Fruit fly (Drosophila melanogaster) whole organism, adult: Measurements from ENCODE around the gene E5.

Experiments used
- CG11617 ChIP-seq: fragments of 200-800 bp; sonication (Bioruptor generic); optimal IDR thresholded peaks from 2 replicates; lab custom pipeline; 2017; ENCODE audit warnings: mild to moderate bottlenecking, missing biosample characterization, missing genetic modification reagents, missing genetic modification characterization
- CG12768 ChIP-seq: fragments of 200-800 bp; sonication (Bioruptor generic); optimal IDR thresholded peaks from 2 replicates; lab custom pipeline; 2017; ENCODE audit warnings: missing biosample characterization, missing genetic modification characterization, mild to moderate bottlenecking, moderate library complexity, missing genetic modification reagents
- CG14711 ChIP-seq: fragments of 200-800 bp; sonication (Bioruptor generic); optimal IDR thresholded peaks from 2 replicates; lab custom pipeline; 2018; ENCODE audit warnings: missing biosample characterization, mild to moderate bottlenecking, missing genetic modification characterization, moderate library complexity
- CG1620 ChIP-seq: fragments of 200-800 bp; sonication (Bioruptor generic); optimal IDR thresholded peaks from 2 replicates; lab custom pipeline; 2016; ENCODE audit warnings: missing biosample characterization, missing genetic modification characterization
- CG33017 ChIP-seq: fragments of 200-800 bp; sonication (Bioruptor generic); optimal IDR thresholded peaks from 2 replicates; lab custom pipeline; 2018; ENCODE audit warnings: missing biosample characterization, mild to moderate bottlenecking, missing genetic modification characterization, moderate library complexity
- CG5204 ChIP-seq: fragments of 200-800 bp; sonication (Bioruptor generic); optimal IDR thresholded peaks from 2 replicates; lab custom pipeline; 2016; ENCODE audit warnings: missing biosample characterization, missing genetic modification characterization
- CG7045 ChIP-seq: fragments of 200-800 bp; sonication (Bioruptor generic); optimal IDR thresholded peaks from 2 replicates; lab custom pipeline; 2017; ENCODE audit warnings: missing biosample characterization, mild to moderate bottlenecking, missing genetic modification characterization
- CG7101 ChIP-seq: fragments of 200-800 bp; sonication (Bioruptor generic); optimal IDR thresholded peaks from 2 replicates; lab custom pipeline; 2018; ENCODE audit warnings: missing biosample characterization, mild to moderate bottlenecking, missing genetic modification characterization, moderate library complexity
- Clk ChIP-seq: fragments of 200-800 bp; sonication (Bioruptor generic); optimal IDR thresholded peaks from 2 replicates; lab custom pipeline; 2017; ENCODE audit warnings: missing biosample characterization, missing genetic modification characterization
- Crg-1 ChIP-seq: fragments of 200-800 bp; sonication (Bioruptor generic); optimal IDR thresholded peaks from 2 replicates; lab custom pipeline; 2016; ENCODE audit warnings: missing biosample characterization, missing genetic modification characterization
- Hr96 ChIP-seq: fragments of 200-800 bp; sonication (Bioruptor generic); optimal IDR thresholded peaks from 2 replicates; lab custom pipeline; 2016; ENCODE audit warnings: missing biosample characterization, missing genetic modification characterization
- bab1 ChIP-seq: fragments of 200-800 bp; sonication (Bioruptor generic); optimal IDR thresholded peaks from 3 replicates; lab custom pipeline; 2019; ENCODE audit warnings: missing biosample characterization, mild to moderate bottlenecking, missing genetic modification characterization, moderate library complexity
- cic ChIP-seq: fragments of 200-800 bp; sonication (Bioruptor generic); optimal IDR thresholded peaks from 2 replicates; lab custom pipeline; 2017; ENCODE audit warnings: missing biosample characterization, mild to moderate bottlenecking, missing genetic modification characterization, moderate library complexity
- cnc ChIP-seq, 2 experiments: fragments of >200 bp; optimal IDR thresholded peaks; 2 replicates each; lab custom pipeline; 2017
- kay ChIP-seq: fragments of 200-800 bp; sonication (Bioruptor generic); peaks from one replicate; lab custom pipeline; 2016; ENCODE audit warnings: missing biosample characterization, missing genetic modification characterization, borderline replicate concordance
- ovo ChIP-seq: fragments of 200-800 bp; sonication (Bioruptor generic); optimal IDR thresholded peaks from 2 replicates; lab custom pipeline; 2016; ENCODE audit warnings: missing biosample characterization, missing genetic modification characterization
- pad ChIP-seq: fragments of 200-800 bp; sonication (Bioruptor generic); optimal IDR thresholded peaks from 3 replicates; lab custom pipeline; 2017; ENCODE audit warnings: missing biosample characterization, missing genetic modification characterization, mild to moderate bottlenecking, moderate library complexity, missing genetic modification reagents
- tj ChIP-seq: fragments of 200-800 bp; sonication (Bioruptor generic); optimal IDR thresholded peaks from 3 replicates; lab custom pipeline; 2017; ENCODE audit warnings: missing biosample characterization, mild to moderate bottlenecking, missing genetic modification characterization, moderate library complexity
- toe ChIP-seq: fragments of 200-800 bp; sonication (Bioruptor generic); optimal IDR thresholded peaks from 2 replicates; lab custom pipeline; 2016; ENCODE audit warnings: missing biosample characterization, missing genetic modification characterization

E5 gene

DNA sequence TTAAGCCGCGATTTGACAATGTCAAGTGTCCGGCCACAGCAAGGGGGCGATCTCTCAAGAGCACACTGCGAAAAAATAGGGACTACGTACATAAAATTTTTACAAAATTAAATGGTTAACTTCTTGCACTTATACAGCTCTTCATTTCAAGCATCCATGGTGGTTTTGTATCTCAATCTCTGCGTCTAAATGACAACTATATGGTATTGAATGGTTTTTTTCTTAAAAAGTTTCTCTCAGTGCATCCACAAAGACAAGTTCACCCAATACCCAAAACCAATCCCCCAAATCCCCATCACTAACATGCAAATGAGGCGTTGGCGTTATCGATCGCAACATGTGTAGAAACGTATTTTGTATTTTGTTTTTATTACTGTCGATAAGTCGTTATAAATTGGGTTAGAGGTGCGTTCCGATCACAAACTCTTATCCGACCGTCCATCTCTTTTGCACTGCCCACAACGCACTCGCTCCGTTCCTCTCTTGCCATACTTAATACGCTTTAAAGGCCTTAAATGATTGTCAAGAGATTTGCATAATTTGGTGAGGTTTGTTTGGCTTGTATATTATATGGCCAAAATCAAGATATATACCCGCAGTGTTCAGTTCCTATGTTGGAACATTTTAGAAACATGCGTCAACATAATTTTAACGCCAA, 40.2 kb upstream of the E5 start:
- TF ChIP-seq CG7045 (GFP tag; lab: Kevin White, UChicago) (no peak), CG7101 (no peak), cic (no peak), Hr96 (GFP tag; lab: Kevin White, UChicago) (no peak), Crg-1 (GFP tag; lab: Kevin White, UChicago) (no peak)

dm6 chr3R:13913586-13913985, 38.9 kb upstream of the E5 start:
- TF ChIP-seq toe (GFP tag; lab: Kevin White, UChicago) (no peak), CG33017 (tag; lab: Kevin White, UChicago) (no peak), cic (no peak), Clk (GFP tag; lab: Kevin White, UChicago) (no peak), CG11617 (GFP tag; lab: Kevin White, UChicago) (no peak), pad (GFP tag; lab: Kevin White, UChicago) (no peak)

DNA sequence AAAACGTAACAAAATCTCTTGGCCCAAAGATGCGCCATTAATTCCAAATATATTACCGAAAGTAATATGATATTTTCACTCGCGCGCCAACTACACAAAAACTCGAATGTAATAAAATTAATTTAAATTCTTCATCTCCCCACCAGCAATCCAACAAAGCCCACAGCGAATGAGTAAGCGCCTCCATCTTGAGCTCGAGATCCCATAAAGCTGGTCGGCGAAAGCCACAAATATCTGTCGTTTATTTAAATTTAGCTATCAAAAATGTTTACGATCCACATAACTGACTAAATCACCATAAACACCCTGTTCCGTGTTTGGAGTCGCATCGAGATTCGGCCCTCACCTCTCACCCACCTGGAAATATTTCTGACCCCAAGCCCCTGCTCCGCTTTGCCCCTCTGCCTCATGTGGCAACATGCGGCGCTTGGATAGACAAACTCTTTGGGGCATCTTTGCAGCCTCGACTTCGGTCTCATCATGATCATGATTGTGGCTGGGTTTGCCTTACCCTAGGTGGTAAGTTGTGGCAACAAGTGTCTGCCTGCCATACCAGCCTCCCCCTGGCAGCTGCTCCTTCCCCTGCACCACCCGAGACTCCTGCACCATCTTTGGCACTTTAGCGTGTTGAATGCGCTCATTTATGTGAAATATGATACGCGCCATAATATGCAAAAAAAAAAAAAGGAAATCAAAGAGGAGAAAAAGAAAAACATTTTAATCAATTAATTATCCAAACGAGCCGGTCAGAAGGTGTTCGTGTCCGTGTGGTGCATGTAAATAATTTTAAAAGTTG, 37.5 kb upstream of the E5 start:
- TF ChIP-seq CG33017 (tag; lab: Kevin White, UChicago) (no peak), cnc (optimal IDR thresholded peaks at IDR 0.05; lab: Kevin White, UChicago) (no peak), CG5204 (GFP tag; lab: Kevin White, UChicago) (no peak), pad (GFP tag; lab: Kevin White, UChicago) (no peak), cic (no peak), kay (GFP tag; lab: Kevin White, UChicago) (no peak), CG14711 (no peak), Hr96 (GFP tag; lab: Kevin White, UChicago) (no peak), CG1620 (GFP tag; lab: Kevin White, UChicago) (no peak)

DNA sequence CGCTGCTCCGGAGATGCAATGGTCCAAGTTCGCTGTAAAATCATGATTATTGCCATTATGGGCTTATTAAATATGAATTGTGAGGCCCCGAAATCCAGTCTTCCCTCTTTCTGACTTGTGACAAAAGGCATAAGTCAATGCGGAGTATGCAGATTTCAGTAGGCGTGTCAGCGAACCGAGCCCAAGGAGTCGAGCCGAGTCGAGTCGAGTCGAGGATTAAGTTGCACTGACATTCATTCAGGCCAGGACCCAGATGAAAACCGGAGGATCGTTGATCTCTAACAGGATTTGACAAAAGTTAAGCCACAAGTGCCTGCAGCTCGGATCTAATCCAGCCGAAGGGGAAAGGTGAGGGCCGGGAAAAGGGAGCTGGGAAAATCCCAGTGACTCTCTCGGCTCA, 36.6 kb upstream of the E5 start:
- TF ChIP-seq cnc (optimal IDR thresholded peaks at IDR 0.05; lab: Kevin White, UChicago) (no peak), bab1 (GFP tag; lab: Kevin White, UChicago) (no peak), CG7045 (GFP tag; lab: Kevin White, UChicago) (no peak), Hr96 (GFP tag; lab: Kevin White, UChicago) (no peak), CG33017 (tag; lab: Kevin White, UChicago) (no peak), CG14711 (no peak)

DNA sequence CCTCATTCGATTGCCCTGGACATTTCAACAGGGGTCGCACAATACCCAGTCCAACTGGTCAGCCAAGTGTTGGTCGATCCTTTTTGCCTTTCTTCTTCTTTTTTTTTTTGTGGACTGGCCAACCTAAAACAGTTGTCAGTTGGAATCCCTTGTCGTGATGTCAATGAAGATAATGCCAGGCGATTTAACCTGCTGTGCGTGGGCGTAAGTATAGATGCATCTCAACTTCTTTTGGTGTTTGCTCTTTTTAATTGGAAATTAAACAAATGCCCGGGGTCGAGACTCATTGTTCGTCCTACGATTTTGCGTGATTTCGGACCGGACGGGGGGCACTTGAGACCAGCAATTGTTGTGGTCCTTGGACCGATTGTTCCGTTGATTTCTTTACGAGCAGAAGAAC, 35.2 kb upstream of the E5 start:
- TF ChIP-seq kay (GFP tag; lab: Kevin White, UChicago) (no peak), Hr96 (GFP tag; lab: Kevin White, UChicago) (no peak), CG1620 (GFP tag; lab: Kevin White, UChicago) (no peak), CG7101 (no peak), pad (GFP tag; lab: Kevin White, UChicago) (no peak), tj (GFP tag; lab: Kevin White, UChicago) (no peak), cnc (optimal IDR thresholded peaks at IDR 0.05; lab: Kevin White, UChicago) (no peak), CG14711 (no peak), cic (no peak)

dm6 chr3R:13909065-13909464, 34.3 kb upstream of the E5 start:
- TF ChIP-seq tj (GFP tag; lab: Kevin White, UChicago) = no peak
- no peak for TF ChIP-seq Clk (GFP tag; lab: Kevin White, UChicago)
- TF ChIP-seq Crg-1 (GFP tag; lab: Kevin White, UChicago) = no peak
- no peak for TF ChIP-seq CG5204 (GFP tag; lab: Kevin White, UChicago)
- TF ChIP-seq cic = no peak

DNA sequence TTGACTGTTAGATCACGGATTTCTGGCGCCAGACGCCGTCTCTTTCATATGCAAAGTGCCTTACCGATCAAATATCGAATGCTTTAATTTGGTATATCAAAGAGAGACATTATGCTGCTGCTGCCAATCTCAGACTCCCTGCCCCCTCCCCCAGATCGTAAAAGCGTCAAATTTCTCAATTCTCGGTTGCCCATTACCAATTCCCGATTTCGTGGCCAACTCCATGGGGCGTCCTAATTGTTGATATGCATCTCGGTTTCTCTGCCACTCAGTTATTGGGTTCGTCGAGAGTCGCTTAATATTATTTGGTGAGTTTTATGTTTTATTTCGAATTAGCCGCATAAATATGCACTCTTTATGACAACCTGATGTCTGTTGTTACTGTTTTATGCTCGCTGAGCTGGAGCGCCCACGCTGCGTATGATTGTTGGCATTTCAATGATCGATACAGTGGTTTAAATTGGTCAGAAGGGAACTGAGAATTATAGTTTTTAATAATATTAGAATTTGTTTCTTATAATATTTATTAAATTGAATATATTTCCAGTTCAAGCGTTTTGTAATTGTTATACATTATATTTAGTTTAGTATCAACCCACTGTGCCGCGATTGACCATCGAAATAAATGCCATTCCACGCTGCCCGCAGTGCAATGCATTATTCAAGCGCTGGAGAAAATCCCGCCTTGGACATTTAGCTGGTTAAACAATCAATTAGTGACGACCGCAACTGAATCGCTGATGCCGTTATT, 32.8 kb upstream of the E5 start:
- TF ChIP-seq ovo (GFP tag; lab: Kevin White, UChicago) (no peak), CG5204 (GFP tag; lab: Kevin White, UChicago) (no peak), kay (GFP tag; lab: Kevin White, UChicago) (no peak), CG14711 (no peak), CG11617 (GFP tag; lab: Kevin White, UChicago) (no peak), CG12768 (GFP tag; lab: Kevin White, UChicago) (no peak), toe (GFP tag; lab: Kevin White, UChicago) (no peak), Crg-1 (GFP tag; lab: Kevin White, UChicago) (no peak), Hr96 (GFP tag; lab: Kevin White, UChicago) (no peak), cic (no peak), CG7101 (no peak), cnc (optimal IDR thresholded peaks at IDR 0.05; lab: Kevin White, UChicago) (no peak), CG7045 (GFP tag; lab: Kevin White, UChicago) (no peak), bab1 (GFP tag; lab: Kevin White, UChicago) (no peak), pad (GFP tag; lab: Kevin White, UChicago) (no peak)
